Worm (Caenorhabditis elegans): ENCODE data around the gene M02F4.1.

- TF ChIP-seq unc-62 (GFP tag; optimal IDR thresholded peaks at IDR 0.05) = peak; percentile 4
- TF ChIP-seq snpc-4 (tag; optimal IDR thresholded peaks at IDR 0.05) = no peak
- TF ChIP-seq aly-2 (tag; optimal IDR thresholded peaks at IDR 0.05) = no peak
- no peak for TF ChIP-seq elt-2 (tag; optimal IDR thresholded peaks at IDR 0.05)
- no peak for TF ChIP-seq ztf-11 (tag; optimal IDR thresholded peaks at IDR 0.05)
- TF ChIP-seq ama-1 (optimal IDR thresholded peaks at IDR 0.05) = no peak
- no peak for TF ChIP-seq nhr-12 (tag; optimal IDR thresholded peaks at IDR 0.05)
- no peak for TF ChIP-seq fkh-2 (tag; optimal IDR thresholded peaks at IDR 0.05)
These were observed 6.4 kb downstream of the M02F4.1 start for ce11 chrX:3022330-3023088.
